Worm (Caenorhabditis elegans) whole organism, L3 larva: ENCODE measurements around the gene R05A10.1.
A peak's percentile ranks its signal among the peaks of the same experiment; 100 is the strongest.

Source experiments
- ama-1 ChIP-seq: fragments of 150-350 bp; optimal IDR thresholded peaks from 2 replicates; lab custom pipeline; 2018
- ceh-16 ChIP-seq: sonication (generic microtip); optimal IDR thresholded peaks from 2 replicates; lab custom pipeline; 2017; ENCODE audit warnings: missing biosample characterization, missing genetic modification characterization
- ceh-82 ChIP-seq: fragments of 150-350 bp; optimal IDR thresholded peaks from 2 replicates; lab custom pipeline; 2014; ENCODE audit warnings: missing biosample characterization, missing genetic modification characterization
- ceh-9 ChIP-seq: sonication (generic microtip); optimal IDR thresholded peaks from 2 replicates; lab custom pipeline; 2018; ENCODE audit warnings: missing biosample characterization, missing genetic modification characterization
- daf-12 ChIP-seq: fragments of 150-350 bp; optimal IDR thresholded peaks from 2 replicates; lab custom pipeline; 2014; ENCODE audit warnings: missing biosample characterization, missing genetic modification reagents, missing genetic modification characterization
- egl-27 ChIP-seq: sonication (generic microtip); optimal IDR thresholded peaks from 4 replicates; lab custom pipeline; 2017; ENCODE audit warnings: missing biosample characterization, missing genetic modification reagents, missing genetic modification characterization
- elt-1 ChIP-seq: fragments of 150-350 bp; optimal IDR thresholded peaks from 2 replicates; lab custom pipeline; 2014; ENCODE audit warnings: missing biosample characterization, missing genetic modification characterization
- elt-2 ChIP-seq: sonication (generic microtip); optimal IDR thresholded peaks from 2 replicates; lab custom pipeline; 2016; ENCODE audit warnings: missing genetic modification reagents, mild to moderate bottlenecking, missing genetic modification characterization, missing compliant biosample characterization
- elt-3 ChIP-seq, 3 experiments: fragments of 150-350 bp in 1 of 3; sonication (generic microtip) in 2 of 3; optimal IDR thresholded peaks; 2 replicates in 2 of 3; 4 replicates in 1 of 3; lab custom pipeline; 2014 to 2017; ENCODE audit warnings: missing biosample characterization in 3 of 3, missing genetic modification characterization in 3 of 3
- eor-1 ChIP-seq, 2 experiments: fragments of 150-350 bp; optimal IDR thresholded peaks; 2 replicates each; lab custom pipeline; 2014 to 2018; ENCODE audit warnings: missing biosample characterization in 2 of 2, missing genetic modification characterization in 2 of 2
- fkh-10 ChIP-seq: sonication (generic microtip); optimal IDR thresholded peaks from 2 replicates; lab custom pipeline; 2017; ENCODE audit warnings: missing biosample characterization, missing genetic modification reagents, missing genetic modification characterization
- fkh-2 ChIP-seq: fragments of 150-350 bp; optimal IDR thresholded peaks from 2 replicates; lab custom pipeline; 2014; ENCODE audit warnings: missing biosample characterization, missing genetic modification reagents, missing genetic modification characterization
- fos-1 ChIP-seq: fragments of 150-350 bp; optimal IDR thresholded peaks from 2 replicates; lab custom pipeline; 2014; ENCODE audit warnings: missing biosample characterization, missing genetic modification characterization
- hmg-11 ChIP-seq: sonication (generic microtip); optimal IDR thresholded peaks from 2 replicates; lab custom pipeline; 2016; ENCODE audit warnings: missing genetic modification characterization, missing compliant biosample characterization
- jun-1 ChIP-seq: fragments of 150-350 bp; optimal IDR thresholded peaks from 2 replicates; lab custom pipeline; 2014; ENCODE audit warnings: missing biosample characterization, missing genetic modification reagents, missing genetic modification characterization
- lin-15B ChIP-seq: fragments of 150-350 bp; optimal IDR thresholded peaks from 2 replicates; lab custom pipeline; 2014; ENCODE audit warnings: missing biosample characterization, missing genetic modification characterization
- lin-39 ChIP-seq: fragments of 150-350 bp; optimal IDR thresholded peaks from 2 replicates; lab custom pipeline; 2018; ENCODE audit warnings: missing biosample characterization, missing genetic modification reagents, missing genetic modification characterization
- lsy-12 ChIP-seq: sonication (generic microtip); optimal IDR thresholded peaks from 2 replicates; lab custom pipeline; 2016; ENCODE audit warnings: mild to moderate bottlenecking, missing genetic modification characterization, missing compliant biosample characterization
- nfya-1 ChIP-seq: sonication (generic microtip); optimal IDR thresholded peaks from 2 replicates; lab custom pipeline; 2017; ENCODE audit warnings: missing genetic modification characterization, mild to moderate bottlenecking, missing compliant biosample characterization, antibody characterized with exemption, moderate library complexity; ENCODE audit not compliant: insufficient read depth
- nhr-11 ChIP-seq: fragments of 150-350 bp; optimal IDR thresholded peaks from 2 replicates; lab custom pipeline; 2014; ENCODE audit warnings: missing biosample characterization, missing genetic modification characterization
- nhr-237 ChIP-seq: fragments of 150-350 bp; optimal IDR thresholded peaks from 2 replicates; lab custom pipeline; 2014; ENCODE audit warnings: missing biosample characterization, missing genetic modification characterization
- nhr-25 ChIP-seq: sonication (generic microtip); optimal IDR thresholded peaks from 2 replicates; lab custom pipeline; 2017; ENCODE audit warnings: missing biosample characterization, missing genetic modification characterization
- nhr-28 ChIP-seq: fragments of 150-350 bp; optimal IDR thresholded peaks from 2 replicates; lab custom pipeline; 2014; ENCODE audit warnings: missing biosample characterization, missing genetic modification characterization
- nhr-43 ChIP-seq: sonication (generic microtip); optimal IDR thresholded peaks from 2 replicates; lab custom pipeline; 2016; ENCODE audit warnings: mild to moderate bottlenecking, missing genetic modification characterization, missing compliant biosample characterization; ENCODE audit not compliant: poor library complexity, severe bottlenecking
- nhr-67 ChIP-seq: fragments of 150-350 bp; optimal IDR thresholded peaks from 2 replicates; lab custom pipeline; 2014; ENCODE audit warnings: missing biosample characterization, missing genetic modification characterization
- nhr-76 ChIP-seq: fragments of 150-350 bp; sonication (generic microtip); optimal IDR thresholded peaks from 5 replicates; lab custom pipeline; 2014; ENCODE audit warnings: missing biosample characterization, missing genetic modification characterization
- nhr-77 ChIP-seq: fragments of 150-350 bp; optimal IDR thresholded peaks from 2 replicates; lab custom pipeline; 2014; ENCODE audit warnings: missing biosample characterization, missing genetic modification characterization
- pha-4 ChIP-seq: fragments of 150-350 bp; optimal IDR thresholded peaks from 2 replicates; lab custom pipeline; 2014; ENCODE audit warnings: missing biosample characterization, missing genetic modification reagents, missing genetic modification characterization
- pqm-1 ChIP-seq: fragments of 150-350 bp; optimal IDR thresholded peaks from 2 replicates; lab custom pipeline; 2017; ENCODE audit warnings: missing biosample characterization, missing genetic modification characterization, inconsistent platforms
- skn-1 ChIP-seq: fragments of 150-350 bp; optimal IDR thresholded peaks from 2 replicates; lab custom pipeline; 2014; ENCODE audit warnings: missing biosample characterization, missing genetic modification characterization
- snpc-4 ChIP-seq: fragments of 150-350 bp; optimal IDR thresholded peaks from 2 replicates; lab custom pipeline; 2014; ENCODE audit warnings: missing biosample characterization, missing genetic modification characterization
- unc-62 ChIP-seq: fragments of 150-350 bp; sonication (generic microtip); optimal IDR thresholded peaks from 4 replicates; lab custom pipeline; 2014; ENCODE audit warnings: missing biosample characterization, missing genetic modification reagents, missing genetic modification characterization
- ztf-11 ChIP-seq: fragments of 150-350 bp; optimal IDR thresholded peaks from 2 replicates; lab custom pipeline; 2014; ENCODE audit warnings: missing biosample characterization, missing genetic modification characterization
- ztf-4 ChIP-seq: fragments of 150-350 bp; optimal IDR thresholded peaks from 2 replicates; lab custom pipeline; 2014; ENCODE audit warnings: missing biosample characterization, missing genetic modification characterization

The R05A10.1 gene

DNA sequence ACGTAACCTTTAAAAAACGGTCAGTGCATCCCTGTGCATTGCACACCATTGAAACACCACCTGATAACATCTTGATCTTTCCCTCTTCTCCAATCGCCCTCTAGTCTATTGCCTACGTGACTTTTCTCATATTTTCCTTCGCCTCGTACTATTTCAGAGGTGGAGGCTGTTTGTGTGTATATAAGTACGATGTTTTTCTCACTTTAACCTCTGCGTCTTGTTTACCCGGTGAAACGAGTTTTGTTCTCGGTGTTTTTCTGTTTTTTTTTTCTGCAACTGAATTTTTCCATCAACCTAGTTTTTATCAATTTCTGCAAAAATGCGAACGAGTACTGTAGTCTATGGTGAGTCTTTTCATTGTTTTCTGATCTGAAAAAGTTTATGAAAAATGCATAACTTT, 37.5 kb downstream of the R05A10.1 start, which contains the start of gene sqrd-1:
TSS of gene sqrd-1 (plus strand) at position 158 of the 400 bp plus-strand sequence.
- TF ChIP-seq elt-1 (tag; lab: Kevin White, UChicago) (peak; percentile 80), pha-4 (tag; lab: Kevin White, UChicago) (peak; percentile 75), nhr-237 (tag; lab: Kevin White, UChicago) (no peak), elt-3 (tag; optimal IDR thresholded peaks at IDR 0.05; lab: Kevin White, UChicago) (no peak), nhr-25 (tag; lab: Kevin White, UChicago) (peak; percentile 17), elt-2 (tag; lab: Kevin White, UChicago) (peak; percentile 8), pqm-1 (tag; lab: Kevin White, UChicago) (peak; percentile 81), ceh-16 (tag; lab: Kevin White, UChicago) (no peak), skn-1 (tag; lab: Kevin White, UChicago) (no peak), ama-1 (peak; percentile 83), nhr-67 (no peak), nfya-1 (tag; lab: Kevin White, UChicago) (peak; percentile 11), daf-12 (no peak)
- TF ChIP-seq, all 47 proteins: peak for 7

- peak; percentile 62 for TF ChIP-seq nhr-43 (tag; lab: Kevin White, UChicago)
- TF ChIP-seq elt-2 (tag; lab: Kevin White, UChicago): peak; percentile 9
- TF ChIP-seq lin-39: peak; percentile 16
- no peak for TF ChIP-seq jun-1 (tag; lab: Kevin White, UChicago)
- no peak for TF ChIP-seq nfya-1 (tag; lab: Kevin White, UChicago)
- peak; percentile 82 for TF ChIP-seq hmg-11 (tag; lab: Kevin White, UChicago)
- TF ChIP-seq snpc-4: peak; percentile 78
These were observed 42.7 kb downstream of the R05A10.1 start for ce11 chrIV:14224912-14225311.

DNA sequence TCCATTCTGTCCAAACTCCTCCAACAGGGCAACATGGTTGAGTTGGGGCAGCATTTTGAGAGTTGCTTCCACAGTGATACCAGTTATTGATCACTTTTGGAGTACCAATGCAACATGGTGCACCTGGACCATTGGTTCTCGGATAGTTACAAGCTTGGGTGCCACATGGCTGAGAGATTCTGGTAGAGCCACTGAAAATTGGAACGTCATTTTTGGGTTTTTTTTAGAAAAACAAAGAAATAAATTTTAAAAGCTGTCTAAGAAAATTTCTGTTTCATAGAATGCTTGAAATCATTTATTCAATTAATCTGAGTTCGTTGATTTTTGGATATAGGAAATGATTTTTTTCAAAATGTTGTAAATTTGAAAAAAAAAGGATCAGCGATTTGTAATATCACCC, 45.0 kb downstream of the R05A10.1 start:
- no peak for TF ChIP-seq jun-1 (tag; lab: Kevin White, UChicago)
- no peak for TF ChIP-seq daf-12
- TF ChIP-seq fkh-2 (tag; lab: Kevin White, UChicago): no peak
- TF ChIP-seq nhr-237 (tag; lab: Kevin White, UChicago): no peak
- no peak for TF ChIP-seq eor-1 (tag; optimal IDR thresholded peaks at IDR 0.05; lab: Kevin White, UChicago)
- TF ChIP-seq fos-1 (tag; lab: Kevin White, UChicago): no peak
- no peak for TF ChIP-seq nhr-77 (tag; lab: Kevin White, UChicago)
- TF ChIP-seq egl-27 (tag; lab: Kevin White, UChicago): no peak
- no peak for TF ChIP-seq ceh-82
- no peak for TF ChIP-seq lsy-12 (tag; lab: Kevin White, UChicago)
- no peak for TF ChIP-seq ztf-4 (tag; lab: Kevin White, UChicago)
- TF ChIP-seq ama-1: no peak
- no peak for TF ChIP-seq hmg-11 (tag; lab: Kevin White, UChicago)
- no peak for TF ChIP-seq unc-62 (GFP tag; lab: Kevin White, UChicago)
- no peak for TF ChIP-seq elt-2 (tag; lab: Kevin White, UChicago)
- TF ChIP-seq nhr-67: no peak
- TF ChIP-seq nfya-1 (tag; lab: Kevin White, UChicago): no peak
- TF ChIP-seq nhr-28 (tag; lab: Kevin White, UChicago): no peak
- TF ChIP-seq pha-4 (tag; lab: Kevin White, UChicago): no peak

DNA sequence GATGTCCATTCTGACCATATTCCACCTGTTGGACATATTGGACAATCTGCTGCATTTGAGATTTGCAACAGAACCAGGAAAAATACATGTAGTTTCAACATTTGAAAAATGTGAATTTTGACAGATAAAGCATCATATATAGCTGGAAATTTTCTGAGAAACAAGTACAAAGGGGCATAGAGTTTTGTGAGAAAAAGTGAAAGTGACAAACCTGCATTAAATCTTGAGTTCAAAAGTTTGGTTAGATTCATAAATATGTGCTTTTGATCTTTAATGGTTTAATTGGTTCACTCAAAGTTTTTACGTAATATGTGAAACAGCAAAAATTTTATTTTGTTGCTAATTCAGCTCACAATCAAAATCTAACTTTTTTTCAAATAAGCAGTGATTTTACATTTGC, 45.9 kb downstream of the R05A10.1 start, which contains the start of gene F02H6.7:
TSS of gene F02H6.7 (minus strand) at position 101 of the 400 bp plus-strand sequence.
- TF ChIP-seq pha-4 (tag; lab: Kevin White, UChicago) (no peak), eor-1 (tag; optimal IDR thresholded peaks at IDR 0.05; lab: Kevin White, UChicago) (no peak), ceh-9 (tag; lab: Kevin White, UChicago) (no peak), nfya-1 (tag; lab: Kevin White, UChicago) (no peak), nhr-76 (tag; lab: Kevin White, UChicago) (no peak), lin-15B (tag; lab: Kevin White, UChicago) (no peak), fkh-10 (no peak)

DNA sequence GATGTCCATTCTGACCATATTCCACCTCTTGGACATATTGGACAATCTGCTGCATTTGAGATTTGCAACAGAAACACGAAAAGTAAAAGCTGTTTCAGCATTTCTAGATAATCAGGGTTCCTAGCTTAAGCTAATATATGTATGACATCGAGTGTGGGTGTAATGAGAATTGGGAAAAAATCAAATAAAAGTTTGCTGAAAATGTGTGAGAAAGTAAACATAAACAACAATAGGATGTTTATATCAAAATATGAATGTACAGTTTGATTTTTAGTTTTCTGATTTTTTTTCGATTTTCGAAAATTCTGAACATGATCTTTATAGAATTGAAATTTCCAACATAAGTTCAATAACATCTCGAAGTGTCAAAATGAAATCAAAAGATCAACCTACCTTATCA, 48.6 kb downstream of the R05A10.1 start, which contains the start of gene F02H6.6:
TSS of gene F02H6.6 (minus strand) at position 101 of the 400 bp plus-strand sequence.
- TF ChIP-seq ztf-11: no peak
- no peak for TF ChIP-seq nhr-11
- TF ChIP-seq skn-1 (tag; lab: Kevin White, UChicago): no peak
